Worm (Caenorhabditis elegans) whole organism, L1 larva: ENCODE measurements around the gene cpt-4.
A peak's percentile ranks its signal among the peaks of the same experiment; 100 is the strongest.

Experiments used
- C04F5.9 ChIP-seq: sonication (generic microtip); optimal IDR thresholded peaks from 2 replicates; lab custom pipeline; 2016; ENCODE audit warnings: missing genetic modification characterization, missing compliant biosample characterization
- C16A3.4 ChIP-seq: fragments of 150-350 bp; optimal IDR thresholded peaks from 2 replicates; lab custom pipeline; 2014; ENCODE audit warnings: missing biosample characterization, missing genetic modification characterization
- C34B4.2 ChIP-seq: sonication (generic microtip); optimal IDR thresholded peaks from 2 replicates; lab custom pipeline; 2017; ENCODE audit warnings: mild to moderate bottlenecking, missing genetic modification characterization, missing compliant biosample characterization
- F16B12.6 ChIP-seq: fragments of 150-350 bp; optimal IDR thresholded peaks from 2 replicates; lab custom pipeline; 2014; ENCODE audit warnings: missing biosample characterization, missing genetic modification characterization
- Y116A8C.19 ChIP-seq: sonication (generic microtip); optimal IDR thresholded peaks from 2 replicates; lab custom pipeline; 2016; ENCODE audit warnings: missing compliant biosample characterization, missing genetic modification characterization, borderline replicate concordance
- alr-1 ChIP-seq: fragments of 200-800 bp; sonication (Bioruptor generic); optimal IDR thresholded peaks from 2 replicates; lab custom pipeline; 2018; ENCODE audit warnings: borderline replicate concordance, mild to moderate bottlenecking, missing genetic modification characterization, missing compliant biosample characterization
- ama-1 ChIP-seq: fragments of 150-350 bp; optimal IDR thresholded peaks from 2 replicates; lab custom pipeline; 2014
- blmp-1 ChIP-seq: fragments of 150-350 bp; optimal IDR thresholded peaks from 2 replicates; lab custom pipeline; 2014; ENCODE audit warnings: missing biosample characterization, missing genetic modification characterization
- ceh-8 ChIP-seq: fragments of 200-800 bp; sonication (Bioruptor generic); optimal IDR thresholded peaks from 2 replicates; lab custom pipeline; 2018; ENCODE audit warnings: mild to moderate bottlenecking, missing genetic modification characterization, moderate library complexity, missing compliant biosample characterization
- ceh-82 ChIP-seq, 3 experiments: fragments of 150-350 bp in 1 of 3; sonication (generic microtip) in 2 of 3; optimal IDR thresholded peaks; 2 replicates each; lab custom pipeline; 2014 to 2017; ENCODE audit warnings: missing biosample characterization in 3 of 3, missing genetic modification characterization in 3 of 3
- ceh-88 ChIP-seq: fragments of 200-800 bp; sonication (Bioruptor generic); IDR thresholded peaks from 2 replicates; pipeline ENCODE4 v1.3.6; 2022; ENCODE audit warnings: missing genetic modification characterization, missing compliant biosample characterization
- ces-1 ChIP-seq: fragments of 150-350 bp; optimal IDR thresholded peaks from 2 replicates; lab custom pipeline; 2014; ENCODE audit warnings: missing biosample characterization, missing genetic modification reagents, missing genetic modification characterization
- efl-3 ChIP-seq: fragments of 200-800 bp; sonication (Bioruptor generic); optimal IDR thresholded peaks from 2 replicates; lab custom pipeline; 2018; ENCODE audit warnings: mild to moderate bottlenecking, missing genetic modification characterization, missing compliant biosample characterization
- egl-13 ChIP-seq: sonication (generic microtip); optimal IDR thresholded peaks from 2 replicates; lab custom pipeline; 2016; ENCODE audit warnings: missing genotype, missing genetic modification reagents, missing genetic modification characterization, missing compliant biosample characterization
- egl-27 ChIP-seq, 2 experiments: fragments of 150-350 bp in 1 of 2; sonication (generic microtip); optimal IDR thresholded peaks; 3 replicates each; lab custom pipeline; 2017 to 2018; ENCODE audit warnings: missing biosample characterization in 2 of 2, missing genetic modification characterization in 2 of 2, missing genetic modification reagents in 2 of 2
- elt-2 ChIP-seq: sonication (generic microtip); optimal IDR thresholded peaks from 2 replicates; lab custom pipeline; 2016; ENCODE audit warnings: missing genetic modification characterization, mild to moderate bottlenecking, inconsistent platforms, missing compliant biosample characterization, missing genetic modification reagents
- elt-3 ChIP-seq, 6 experiments: fragments of 150-350 bp in 1 of 6; sonication (generic microtip); optimal IDR thresholded peaks; 2 replicates each; lab custom pipeline; 2017 to 2018; ENCODE audit warnings: missing biosample characterization in 6 of 6, missing genetic modification characterization in 6 of 6, inconsistent platforms in 1 of 6
- fkh-4 ChIP-seq: sonication (generic microtip); optimal IDR thresholded peaks from 2 replicates; lab custom pipeline; 2016; ENCODE audit warnings: missing compliant biosample characterization, missing genetic modification characterization, borderline replicate concordance
- fkh-8 ChIP-seq: sonication (generic microtip); optimal IDR thresholded peaks from 2 replicates; lab custom pipeline; 2016; ENCODE audit warnings: mild to moderate bottlenecking, missing genetic modification characterization, missing compliant biosample characterization
- grh-1 ChIP-seq: fragments of 200-800 bp; sonication (Bioruptor generic); IDR thresholded peaks from 2 replicates; pipeline ENCODE4 v1.3.6; 2022; ENCODE audit warnings: missing genetic modification reagents, missing genetic modification characterization, missing compliant biosample characterization
- hlh-17 ChIP-seq: fragments of 200-800 bp; sonication (Bioruptor generic); optimal IDR thresholded peaks from 2 replicates; lab custom pipeline; 2018; ENCODE audit warnings: missing genetic modification characterization, mild to moderate bottlenecking, missing compliant biosample characterization, moderate library complexity, borderline replicate concordance
- irx-1 ChIP-seq: sonication (generic microtip); optimal IDR thresholded peaks from 2 replicates; lab custom pipeline; 2016; ENCODE audit warnings: missing genetic modification characterization, missing compliant biosample characterization
- jun-1 ChIP-seq: fragments of 150-350 bp; optimal IDR thresholded peaks from 2 replicates; lab custom pipeline; 2014; ENCODE audit warnings: missing biosample characterization, missing genetic modification reagents, missing genetic modification characterization
- lin-14 ChIP-seq: fragments of 200-800 bp; sonication (Bioruptor generic); optimal IDR thresholded peaks from 2 replicates; lab custom pipeline; 2018; ENCODE audit warnings: mild to moderate bottlenecking, missing genetic modification characterization, moderate library complexity, missing compliant biosample characterization
- lin-15B ChIP-seq: fragments of 150-350 bp; sonication (generic microtip); optimal IDR thresholded peaks from 3 replicates; lab custom pipeline; 2014; ENCODE audit warnings: missing biosample characterization, missing genetic modification characterization
- lin-35 ChIP-seq, 2 experiments: fragments of 150-350 bp; optimal IDR thresholded peaks; 2 replicates each; lab custom pipeline; 2014; ENCODE audit warnings: missing biosample characterization in 2 of 2, missing genetic modification characterization in 2 of 2, missing genetic modification reagents in 2 of 2
- lin-39 ChIP-seq: fragments of 150-350 bp; optimal IDR thresholded peaks from 2 replicates; lab custom pipeline; 2014; ENCODE audit warnings: missing biosample characterization, missing genetic modification reagents, missing genetic modification characterization
- mdl-1 ChIP-seq, 2 experiments: fragments of 150-350 bp; optimal IDR thresholded peaks; 2 replicates each; lab custom pipeline; 2014 to 2017; ENCODE audit warnings: missing biosample characterization in 2 of 2, missing genetic modification characterization in 2 of 2, inconsistent platforms in 1 of 2
- mef-2 ChIP-seq: fragments of 150-350 bp; optimal IDR thresholded peaks from 2 replicates; lab custom pipeline; 2014; ENCODE audit warnings: missing biosample characterization, missing genetic modification characterization
- nhr-12 ChIP-seq: sonication (generic microtip); optimal IDR thresholded peaks from 2 replicates; lab custom pipeline; 2017; ENCODE audit warnings: missing biosample characterization, missing genetic modification characterization
- nhr-20 ChIP-seq: sonication (generic microtip); optimal IDR thresholded peaks from 2 replicates; lab custom pipeline; 2016; ENCODE audit warnings: mild to moderate bottlenecking, missing genetic modification characterization, missing compliant biosample characterization
- nhr-237 ChIP-seq: fragments of 150-350 bp; optimal IDR thresholded peaks from 2 replicates; lab custom pipeline; 2014; ENCODE audit warnings: missing biosample characterization, missing genetic modification characterization
- nhr-28 ChIP-seq: fragments of 150-350 bp; optimal IDR thresholded peaks from 2 replicates; lab custom pipeline; 2014; ENCODE audit warnings: missing biosample characterization, missing genetic modification characterization
- nhr-47 ChIP-seq: sonication (generic microtip); optimal IDR thresholded peaks from 2 replicates; lab custom pipeline; 2016; ENCODE audit warnings: mild to moderate bottlenecking, missing genetic modification characterization, moderate library complexity, missing compliant biosample characterization
- nhr-71 ChIP-seq: sonication (generic microtip); optimal IDR thresholded peaks from 2 replicates; lab custom pipeline; 2016; ENCODE audit warnings: mild to moderate bottlenecking, missing genetic modification characterization, moderate library complexity, missing compliant biosample characterization
- nhr-84 ChIP-seq: sonication (generic microtip); optimal IDR thresholded peaks from 2 replicates; lab custom pipeline; 2017; ENCODE audit warnings: missing biosample characterization, missing genetic modification characterization
- nhr-90 ChIP-seq: sonication (generic microtip); optimal IDR thresholded peaks from 2 replicates; lab custom pipeline; 2016; ENCODE audit warnings: mild to moderate bottlenecking, missing genetic modification characterization, missing compliant biosample characterization; ENCODE audit not compliant: poor library complexity
- pag-3 ChIP-seq: sonication (generic microtip); optimal IDR thresholded peaks from 2 replicates; lab custom pipeline; 2017; ENCODE audit warnings: missing genetic modification characterization, mild to moderate bottlenecking, missing compliant biosample characterization, antibody characterized with exemption, borderline replicate concordance; ENCODE audit not compliant: insufficient read depth
- pax-3 ChIP-seq: fragments of 200-800 bp; sonication (Bioruptor generic); optimal IDR thresholded peaks from 2 replicates; lab custom pipeline; 2018; ENCODE audit warnings: mild to moderate bottlenecking, missing genetic modification characterization, moderate library complexity, missing compliant biosample characterization
- rnt-1 ChIP-seq: sonication (generic microtip); optimal IDR thresholded peaks from 2 replicates; lab custom pipeline; 2016; ENCODE audit warnings: mild to moderate bottlenecking, missing genetic modification characterization, moderate library complexity, missing compliant biosample characterization
- skn-1 ChIP-seq: fragments of 150-350 bp; optimal IDR thresholded peaks from 2 replicates; lab custom pipeline; 2014; ENCODE audit warnings: missing biosample characterization, missing genetic modification characterization
- snu-23 ChIP-seq: sonication (generic microtip); optimal IDR thresholded peaks from 2 replicates; lab custom pipeline; 2016; ENCODE audit warnings: missing genetic modification characterization, missing compliant biosample characterization
- sox-4 ChIP-seq: sonication (generic microtip); optimal IDR thresholded peaks from 2 replicates; lab custom pipeline; 2016; ENCODE audit warnings: missing genetic modification characterization, missing compliant biosample characterization
- sptf-1 ChIP-seq: fragments of 150-350 bp; optimal IDR thresholded peaks from 2 replicates; lab custom pipeline; 2014; ENCODE audit warnings: missing biosample characterization, missing genetic modification characterization
- sup-37 ChIP-seq: fragments of 200-800 bp; sonication (Bioruptor generic); optimal IDR thresholded peaks from 2 replicates; lab custom pipeline; 2018; ENCODE audit warnings: mild to moderate bottlenecking, missing genetic modification characterization, missing compliant biosample characterization
- swsn-7 ChIP-seq: sonication (generic microtip); optimal IDR thresholded peaks from 2 replicates; lab custom pipeline; 2016; ENCODE audit warnings: missing genetic modification characterization, missing compliant biosample characterization
- tbx-2 ChIP-seq: sonication (generic microtip); optimal IDR thresholded peaks from 2 replicates; lab custom pipeline; 2016; ENCODE audit warnings: missing genetic modification characterization, missing compliant biosample characterization
- unc-130 ChIP-seq: fragments of 150-350 bp; optimal IDR thresholded peaks from 2 replicates; lab custom pipeline; 2017; ENCODE audit warnings: missing biosample characterization, missing genetic modification characterization, inconsistent platforms
- unc-62 ChIP-seq: fragments of 150-350 bp; optimal IDR thresholded peaks from 2 replicates; lab custom pipeline; 2014; ENCODE audit warnings: missing biosample characterization, missing genetic modification reagents, missing genetic modification characterization
- xbp-1 ChIP-seq: sonication (generic microtip); optimal IDR thresholded peaks from 2 replicates; lab custom pipeline; 2016; ENCODE audit warnings: missing genetic modification characterization, missing compliant biosample characterization
- zag-1 ChIP-seq: fragments of 150-350 bp; optimal IDR thresholded peaks from 2 replicates; lab custom pipeline; 2014; ENCODE audit warnings: missing biosample characterization, missing genetic modification characterization
- zip-4 ChIP-seq: fragments of 200-800 bp; sonication (Bioruptor generic); optimal IDR thresholded peaks from 2 replicates; lab custom pipeline; 2018; ENCODE audit warnings: mild to moderate bottlenecking, missing genetic modification characterization, moderate library complexity, missing compliant biosample characterization
- ztf-4 ChIP-seq: fragments of 150-350 bp; optimal IDR thresholded peaks from 2 replicates; lab custom pipeline; 2014; ENCODE audit warnings: missing biosample characterization, missing genetic modification characterization

Gene cpt-4

DNA sequence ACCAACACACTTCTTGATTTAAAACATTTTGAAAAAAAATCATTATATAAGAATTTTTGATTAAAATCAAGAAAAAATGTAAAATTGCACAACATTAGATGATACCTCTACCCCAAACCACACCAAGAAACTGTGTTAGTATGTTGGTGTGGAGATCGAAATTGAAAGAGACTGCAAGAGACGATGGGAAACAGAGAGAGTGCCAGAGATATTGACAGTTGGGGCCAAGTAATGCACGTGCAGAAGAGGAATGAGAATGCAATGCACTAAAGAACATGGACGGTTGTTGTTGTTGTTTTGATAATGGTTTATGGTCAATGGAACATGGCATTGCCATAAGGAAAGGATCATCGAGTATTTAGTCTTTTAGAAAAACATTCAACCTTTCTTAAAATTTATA lies 4.7 kb upstream of the cpt-4 start:
- TF ChIP-seq sox-4 (tag; lab: Kevin White, UChicago) (no peak), F16B12.6 (tag; lab: Kevin White, UChicago) (no peak), sptf-1 (tag; lab: Kevin White, UChicago) (no peak), nhr-71 (tag; lab: Kevin White, UChicago) (peak; percentile 57), pag-3 (no peak), ceh-82 (tag; optimal IDR thresholded peaks at IDR 0.05; lab: Kevin White, UChicago) (no peak), swsn-7 (no peak), Y116A8C.19 (tag; lab: Kevin White, UChicago) (no peak), elt-3 (tag; optimal IDR thresholded peaks at IDR 0.05; lab: Kevin White, UChicago) (peak in 1 of 6 experiments; percentile 42), nhr-90 (tag; lab: Kevin White, UChicago) (no peak), C16A3.4 (tag; lab: Kevin White, UChicago) (no peak), lin-39 (tag; lab: Kevin White, UChicago) (no peak), alr-1 (tag; lab: Kevin White, UChicago) (no peak), fkh-4 (no peak), nhr-84 (tag; lab: Kevin White, UChicago) (no peak), grh-1 (GFP tag; lab: Robert Waterston, UW) (no peak), ztf-4 (tag; lab: Kevin White, UChicago) (no peak), fkh-8 (no peak), hlh-17 (GFP tag; lab: Kevin White, UChicago) (no peak), mef-2 (tag; lab: Kevin White, UChicago) (no peak), unc-62 (GFP tag; lab: Kevin White, UChicago) (no peak), lin-35 (GFP tag; optimal IDR thresholded peaks at IDR 0.05; lab: Kevin White, UChicago) (peak in 1 of 2 experiments; percentile 41), blmp-1 (tag; lab: Kevin White, UChicago) (peak; percentile 29), elt-2 (tag; lab: Kevin White, UChicago) (no peak), mdl-1 (tag; optimal IDR thresholded peaks at IDR 0.05; lab: Kevin White, UChicago) (peak in 1 of 2 experiments; percentile 86), unc-130 (tag; lab: Kevin White, UChicago) (no peak), lin-14 (GFP tag; lab: Kevin White, UChicago) (peak; percentile 69), C04F5.9 (tag; lab: Kevin White, UChicago) (no peak), efl-3 (GFP tag; lab: Kevin White, UChicago) (no peak), tbx-2 (tag; lab: Kevin White, UChicago) (peak; percentile 7), nhr-28 (tag; lab: Kevin White, UChicago) (no peak), lin-15B (tag; lab: Kevin White, UChicago) (no peak), egl-27 (tag; optimal IDR thresholded peaks at IDR 0.05; lab: Kevin White, UChicago) (no peak), C34B4.2 (no peak), xbp-1 (tag; lab: Kevin White, UChicago) (no peak), skn-1 (tag; lab: Kevin White, UChicago) (no peak), ceh-88 (GFP tag; lab: Robert Waterston, UW) (no peak), nhr-237 (no peak), ama-1 (lab: Kevin White, UChicago) (no peak), zag-1 (no peak), ces-1 (GFP tag; lab: Kevin White, UChicago) (no peak), rnt-1 (tag; lab: Kevin White, UChicago) (peak; percentile 50), nhr-20 (tag; lab: Kevin White, UChicago) (peak; percentile 42), zip-4 (GFP tag; lab: Kevin White, UChicago) (no peak), ceh-8 (GFP tag; lab: Kevin White, UChicago) (no peak), nhr-12 (no peak), snu-23 (GFP tag; lab: Kevin White, UChicago) (peak; percentile 58), egl-13 (tag; lab: Kevin White, UChicago) (no peak), sup-37 (GFP tag; lab: Kevin White, UChicago) (no peak), pax-3 (tag; lab: Kevin White, UChicago) (no peak), irx-1 (no peak), jun-1 (tag; lab: Kevin White, UChicago) (no peak), nhr-47 (tag; lab: Kevin White, UChicago) (no peak)
